Fruit fly (Drosophila melanogaster) whole organism, embryonic: ENCODE data around the gene snz.

Experiments
- Bgb ChIP-seq: fragments of 200-800 bp; sonication (Bioruptor generic); IDR thresholded peaks from 2 replicates; pipeline ENCODE4 v1.3.6; 2022; ENCODE audit warnings: missing biosample characterization, missing genetic modification characterization; ENCODE audit not compliant: partially characterized antibody
- CG11093 ChIP-seq: fragments of 200-800 bp; sonication (Bioruptor generic); IDR thresholded peaks from 3 replicates; pipeline ENCODE4 v1.3.6; 2022; ENCODE audit warnings: missing biosample characterization, missing genetic modification characterization
- CG12219 ChIP-seq: fragments of 200-800 bp; sonication (Bioruptor generic); optimal IDR thresholded peaks from 3 replicates; lab custom pipeline; 2018; ENCODE audit warnings: missing biosample characterization, mild to moderate bottlenecking, missing genetic modification characterization
- CG12236 ChIP-seq: fragments of 200-800 bp; sonication (Bioruptor generic); optimal IDR thresholded peaks from 2 replicates; lab custom pipeline; 2016; ENCODE audit warnings: missing biosample characterization, missing genetic modification characterization
- CG1529 ChIP-seq: fragments of 200-800 bp; sonication (Bioruptor generic); optimal IDR thresholded peaks from 3 replicates; lab custom pipeline; 2018; ENCODE audit warnings: missing biosample characterization, missing genetic modification characterization
- CG15479 ChIP-seq: fragments of 200-800 bp; sonication (Bioruptor generic); optimal IDR thresholded peaks from 3 replicates; lab custom pipeline; 2019; ENCODE audit warnings: missing biosample characterization, mild to moderate bottlenecking, missing genetic modification characterization, moderate library complexity
- CG15696 ChIP-seq: fragments of 200-800 bp; sonication (Bioruptor generic); optimal IDR thresholded peaks from 2 replicates; lab custom pipeline; 2019; ENCODE audit warnings: missing biosample characterization, mild to moderate bottlenecking, missing genetic modification characterization, moderate library complexity
- CG17328 ChIP-seq: fragments of 200-800 bp; sonication (Bioruptor generic); IDR thresholded peaks from 2 replicates; pipeline ENCODE4 v1.3.6; 2022; ENCODE audit warnings: missing biosample characterization, missing genetic modification characterization
- CG2116 ChIP-seq: fragments of 200-800 bp; sonication (Bioruptor generic); optimal IDR thresholded peaks from 3 replicates; lab custom pipeline; 2018; ENCODE audit warnings: missing biosample characterization, mild to moderate bottlenecking, missing genetic modification characterization
- CG31224 ChIP-seq: fragments of 200-800 bp; sonication (Bioruptor generic); IDR thresholded peaks from 2 replicates; pipeline ENCODE4 v1.3.6; 2022; ENCODE audit warnings: missing biosample characterization, missing genetic modification characterization
- CG3163 ChIP-seq: fragments of 200-800 bp; sonication (Bioruptor generic); optimal IDR thresholded peaks from 3 replicates; lab custom pipeline; 2016; ENCODE audit warnings: missing biosample characterization, missing genetic modification characterization
- CG3407 ChIP-seq: fragments of 200-800 bp; sonication (Bioruptor generic); optimal IDR thresholded peaks from 2 replicates; lab custom pipeline; 2018; ENCODE audit warnings: missing biosample characterization, mild to moderate bottlenecking, missing genetic modification characterization
- CG4617 ChIP-seq: fragments of 200-800 bp; sonication (Bioruptor generic); optimal IDR thresholded peaks from 3 replicates; lab custom pipeline; 2016; ENCODE audit warnings: missing biosample characterization, missing genetic modification characterization, borderline replicate concordance
- CG7963 ChIP-seq: fragments of 200-800 bp; sonication (Bioruptor generic); IDR thresholded peaks from 3 replicates; pipeline ENCODE4 v1.3.6; 2022; ENCODE audit warnings: missing biosample characterization, missing genetic modification characterization; ENCODE audit not compliant: partially characterized antibody
- CG8290 ChIP-seq, 3 experiments: fragments of 200-800 bp; sonication (Bioruptor generic); optimal IDR thresholded peaks; 2 replicates each; lab custom pipeline; 2016 to 2019; ENCODE audit warnings: missing biosample characterization in 3 of 3, missing genetic modification characterization in 3 of 3, mild to moderate bottlenecking in 2 of 3, moderate library complexity in 1 of 3
- CG8388 ChIP-seq: fragments of 200-800 bp; sonication (Bioruptor generic); optimal IDR thresholded peaks from 2 replicates; lab custom pipeline; 2019; ENCODE audit warnings: missing biosample characterization, mild to moderate bottlenecking, missing genetic modification characterization, moderate library complexity
- CoRest ChIP-seq: fragments of 200-800 bp; sonication (Bioruptor generic); optimal IDR thresholded peaks from 3 replicates; lab custom pipeline; 2018; ENCODE audit warnings: missing biosample characterization, mild to moderate bottlenecking, missing genetic modification characterization, moderate library complexity
- Deaf1 ChIP-seq: fragments of 200-800 bp; optimal IDR thresholded peaks from 3 replicates; lab custom pipeline; 2019; ENCODE audit warnings: missing biosample characterization, mild to moderate bottlenecking, missing genetic modification characterization, moderate library complexity
- Dfd ChIP-seq, 2 experiments: fragments of >200 bp; optimal IDR thresholded peaks; 2 replicates each; lab custom pipeline; 2017; ENCODE audit warnings: missing biosample characterization in 2 of 2, missing genetic modification characterization in 2 of 2
- Doc2 ChIP-seq: fragments of 200-800 bp; sonication (Bioruptor generic); IDR thresholded peaks from 2 replicates; pipeline ENCODE4 v1.3.6; 2022; ENCODE audit warnings: missing biosample characterization, missing genetic modification characterization
- Doc3 ChIP-seq: fragments of 200-800 bp; sonication (Bioruptor generic); IDR thresholded peaks from 3 replicates; pipeline ENCODE4 v1.3.6; 2022; ENCODE audit warnings: missing biosample characterization, missing genetic modification characterization; ENCODE audit not compliant: partially characterized antibody
- Dp ChIP-seq: fragments of 200-800 bp; sonication (Bioruptor generic); optimal IDR thresholded peaks from 2 replicates; lab custom pipeline; 2018; ENCODE audit warnings: missing biosample characterization, mild to moderate bottlenecking, missing genetic modification characterization, moderate library complexity
- Hey ChIP-seq: fragments of 200-800 bp; sonication (Bioruptor generic); optimal IDR thresholded peaks from 3 replicates; lab custom pipeline; 2018; ENCODE audit warnings: missing biosample characterization, mild to moderate bottlenecking, missing genetic modification characterization
- MTF-1 ChIP-seq: fragments of 200-800 bp; sonication (Bioruptor generic); optimal IDR thresholded peaks from 2 replicates; lab custom pipeline; 2018; ENCODE audit warnings: missing biosample characterization, mild to moderate bottlenecking, missing genetic modification characterization, borderline replicate concordance
- NFAT ChIP-seq: fragments of 200-800 bp; sonication (Bioruptor generic); IDR thresholded peaks from 2 replicates; pipeline ENCODE4 v1.3.6; 2022; ENCODE audit warnings: missing biosample characterization, missing genetic modification characterization
- Nf-YA ChIP-seq: fragments of 200-800 bp; sonication (Bioruptor generic); IDR thresholded peaks from 2 replicates; pipeline ENCODE4 v1.3.6; 2022; ENCODE audit warnings: missing biosample characterization, missing genetic modification characterization
- Scr ChIP-seq: fragments of 200-800 bp; sonication (Bioruptor generic); IDR thresholded peaks from 2 replicates; pipeline ENCODE4 v1.3.6; 2022; ENCODE audit warnings: missing biosample characterization, missing genetic modification characterization; ENCODE audit not compliant: partially characterized antibody
- Spps ChIP-seq: fragments of 200-800 bp; sonication (Bioruptor generic); optimal IDR thresholded peaks from 2 replicates; lab custom pipeline; 2018; ENCODE audit warnings: missing biosample characterization, mild to moderate bottlenecking, missing genetic modification characterization
- Taf1 ChIP-seq: fragments of 200-800 bp; sonication (Bioruptor generic); IDR thresholded peaks from 2 replicates; pipeline ENCODE4 v1.3.6; 2022; ENCODE audit warnings: missing biosample characterization, missing genetic modification characterization
- Trl ChIP-seq, 3 experiments: fragments of >200 bp in 2 of 3; fragments of 200-800 bp in 1 of 3; sonication (Bioruptor generic) in 1 of 3; optimal IDR thresholded peaks; 2 replicates in 1 of 3; 3 replicates in 2 of 3; lab custom pipeline; 2016 to 2017; ENCODE audit warnings: missing biosample characterization in 1 of 3, missing genetic modification characterization in 1 of 3
- YL-1 ChIP-seq: fragments of 200-800 bp; sonication (Bioruptor generic); optimal IDR thresholded peaks from 3 replicates; lab custom pipeline; 2017; ENCODE audit warnings: missing biosample characterization, mild to moderate bottlenecking, missing genetic modification characterization
- ac ChIP-seq: fragments of 200-800 bp; sonication (Bioruptor generic); optimal IDR thresholded peaks from 3 replicates; lab custom pipeline; 2017; ENCODE audit warnings: missing biosample characterization, mild to moderate bottlenecking, missing genetic modification characterization
- bcd ChIP-seq: fragments of 200-800 bp; sonication (Bioruptor generic); optimal IDR thresholded peaks from 2 replicates; lab custom pipeline; 2017; ENCODE audit warnings: missing biosample characterization, mild to moderate bottlenecking, missing genetic modification characterization
- bsh ChIP-seq, 2 experiments: fragments of 200-800 bp; sonication (Bioruptor generic); optimal IDR thresholded peaks; 2 replicates each; lab custom pipeline; 2017 to 2018; ENCODE audit warnings: mild to moderate bottlenecking in 2 of 2, missing biosample characterization in 2 of 2, missing genetic modification characterization in 2 of 2, moderate library complexity in 1 of 2
- ewg ChIP-seq: fragments of 200-800 bp; sonication (Bioruptor generic); optimal IDR thresholded peaks from 3 replicates; lab custom pipeline; 2017; ENCODE audit warnings: mild to moderate bottlenecking, missing biosample characterization, missing genetic modification reagents, missing genetic modification characterization
- fd102C ChIP-seq: fragments of 200-800 bp; sonication (Bioruptor generic); optimal IDR thresholded peaks from 2 replicates; lab custom pipeline; 2018; ENCODE audit warnings: missing biosample characterization, mild to moderate bottlenecking, missing genetic modification characterization, moderate library complexity
- gcm ChIP-seq: fragments of 200-800 bp; sonication (Bioruptor generic); optimal IDR thresholded peaks from 2 replicates; lab custom pipeline; 2019; ENCODE audit warnings: missing biosample characterization, mild to moderate bottlenecking, missing genetic modification characterization, moderate library complexity
- gfzf ChIP-seq: fragments of 200-800 bp; sonication (Bioruptor generic); optimal IDR thresholded peaks from 2 replicates; lab custom pipeline; 2016; ENCODE audit warnings: missing biosample characterization, mild to moderate bottlenecking, missing genetic modification characterization, moderate library complexity
- gt ChIP-seq: fragments of 200-800 bp; sonication (Bioruptor generic); IDR thresholded peaks from 2 replicates; pipeline ENCODE4 v1.3.6; 2022; ENCODE audit warnings: missing biosample characterization, missing genetic modification characterization
- hbn ChIP-seq: fragments of 200-800 bp; sonication (Bioruptor generic); IDR thresholded peaks from 2 replicates; pipeline ENCODE4 v1.3.6; 2022; ENCODE audit warnings: missing biosample characterization, missing genetic modification characterization; ENCODE audit not compliant: partially characterized antibody
- nom ChIP-seq: fragments of 200-800 bp; sonication (Bioruptor generic); optimal IDR thresholded peaks from 2 replicates; lab custom pipeline; 2017; ENCODE audit warnings: missing biosample characterization, missing genetic modification characterization, mild to moderate bottlenecking, moderate library complexity, missing genetic modification reagents
- pfk ChIP-seq: fragments of 200-800 bp; sonication (Bioruptor generic); optimal IDR thresholded peaks from 2 replicates; lab custom pipeline; 2018; ENCODE audit warnings: missing biosample characterization, mild to moderate bottlenecking, missing genetic modification characterization, moderate library complexity
- pzg ChIP-seq: fragments of 200-800 bp; sonication (Bioruptor generic); optimal IDR thresholded peaks from 3 replicates; lab custom pipeline; 2018; ENCODE audit warnings: missing biosample characterization, mild to moderate bottlenecking, missing genetic modification characterization, moderate library complexity
- repo ChIP-seq: fragments of 200-800 bp; sonication (Bioruptor generic); optimal IDR thresholded peaks from 2 replicates; lab custom pipeline; 2016; ENCODE audit warnings: missing biosample characterization, missing genetic modification characterization
- scrt ChIP-seq: fragments of 200-800 bp; sonication (Bioruptor generic); optimal IDR thresholded peaks from 2 replicates; lab custom pipeline; 2018; ENCODE audit warnings: missing biosample characterization, mild to moderate bottlenecking, missing genetic modification characterization, moderate library complexity
- sens ChIP-seq: fragments of 200-800 bp; sonication (Bioruptor generic); peaks from one replicate; lab custom pipeline; 2016; ENCODE audit warnings: missing biosample characterization, missing genetic modification characterization
- unc-4 ChIP-seq: fragments of 200-800 bp; sonication (Bioruptor generic); IDR thresholded peaks from 2 replicates; pipeline ENCODE4 v1.3.6; 2022; ENCODE audit warnings: missing biosample characterization, missing genetic modification characterization; ENCODE audit not compliant: partially characterized antibody
- wor ChIP-seq: fragments of 200-800 bp; sonication (Bioruptor generic); IDR thresholded peaks from 2 replicates; pipeline ENCODE4 v1.3.6; 2022; ENCODE audit warnings: missing biosample characterization, missing genetic modification characterization

The snz gene

dm6 chrX:7931028-7931549 is 19.2 kb downstream of the snz start, which contains the start of gene mahe (continued):
- TF ChIP-seq Deaf1 (tag; lab: Kevin White, UChicago) = no peak
- peak; percentile 13 for TF ChIP-seq pfk
- no peak for TF ChIP-seq wor (GFP tag; lab: Robert Waterston, UW)
- peak; percentile 74 for TF ChIP-seq CG7963
- peak; percentile 57 for TF ChIP-seq pzg (GFP tag; lab: Kevin White, UChicago)
- no peak for TF ChIP-seq bsh (GFP tag; optimal IDR thresholded peaks at IDR 0.05; lab: Kevin White, UChicago)
- TF ChIP-seq CG3163 (GFP tag; lab: Kevin White, UChicago) = peak; percentile 71
- TF ChIP-seq Dp (GFP tag; lab: Kevin White, UChicago) = peak; percentile 80
- TF ChIP-seq CG15696 (tag; lab: Kevin White, UChicago) = no peak
- no peak for TF ChIP-seq MTF-1
- peak; percentile 38 for TF ChIP-seq scrt (GFP tag; lab: Kevin White, UChicago)
- no peak for TF ChIP-seq ac (GFP tag; lab: Kevin White, UChicago)
- no peak for TF ChIP-seq nom (GFP tag; lab: Kevin White, UChicago)
- TF ChIP-seq gcm (GFP tag; lab: Kevin White, UChicago) = no peak
- TF ChIP-seq Scr (GFP tag; lab: Robert Waterston, UW) = peak; percentile 87
- no peak for TF ChIP-seq CG1529 (GFP tag; lab: Kevin White, UChicago)
- TF ChIP-seq Dfd (GFP tag; optimal IDR thresholded peaks at IDR 0.05; lab: Kevin White, UChicago) = no peak
- TF ChIP-seq CG11093 = no peak
- no peak for TF ChIP-seq fd102C (GFP tag; lab: Kevin White, UChicago)
- no peak for TF ChIP-seq CG12219 (GFP tag; lab: Kevin White, UChicago)
- TF ChIP-seq CG31224 (GFP tag; lab: Robert Waterston, UW) = no peak
- TF ChIP-seq bcd = no peak
- peak; percentile 56 for TF ChIP-seq sens (GFP tag; lab: Kevin White, UChicago)
- no peak for TF ChIP-seq NFAT (GFP tag; lab: Robert Waterston, UW)
- no peak for TF ChIP-seq CG8290 (GFP tag; optimal IDR thresholded peaks at IDR 0.05; lab: Kevin White, UChicago)
- TF ChIP-seq CG8290 (tag; optimal IDR thresholded peaks at IDR 0.05; lab: Kevin White, UChicago) = no peak
- TF ChIP-seq CG17328 (GFP tag; lab: Robert Waterston, UW) = no peak
- TF ChIP-seq gfzf (GFP tag; lab: Kevin White, UChicago) = peak; percentile 21
- TF ChIP-seq Bgb (GFP tag; lab: Robert Waterston, UW) = peak; percentile 89
- peak; percentile 13 for TF ChIP-seq CG4617 (GFP tag; lab: Kevin White, UChicago)
- TF ChIP-seq Doc3 (GFP tag; lab: Robert Waterston, UW) = peak; percentile 71
- no peak for TF ChIP-seq Hey (tag; lab: Kevin White, UChicago)
- no peak for TF ChIP-seq Doc2 (GFP tag; lab: Robert Waterston, UW)
- TF ChIP-seq CG15479 = peak; percentile 25
- no peak for TF ChIP-seq ewg (GFP tag; lab: Kevin White, UChicago)
- no peak for TF ChIP-seq CG3407
- no peak for TF ChIP-seq CG12236 (GFP tag; lab: Kevin White, UChicago)
- TF ChIP-seq repo (GFP tag; lab: Kevin White, UChicago) = no peak
- peak; percentile 85 for TF ChIP-seq unc-4 (GFP tag; lab: Robert Waterston, UW)
- TF ChIP-seq YL-1 (GFP tag; lab: Kevin White, UChicago) = peak; percentile 17
- no peak for TF ChIP-seq Spps (tag; lab: Kevin White, UChicago)
- TF ChIP-seq Trl (optimal IDR thresholded peaks at IDR 0.05; lab: Kevin White, UChicago) = peak; percentile 74 to 90
- TF ChIP-seq Trl (GFP tag; optimal IDR thresholded peaks at IDR 0.05; lab: Kevin White, UChicago) = peak; percentile 5
- TF ChIP-seq gt = no peak
- no peak for TF ChIP-seq CG8388 (GFP tag; lab: Kevin White, UChicago)
- no peak for TF ChIP-seq Taf1 (GFP tag; lab: Robert Waterston, UW)
- TF ChIP-seq Nf-YA = no peak
- no peak for TF ChIP-seq CoRest
- peak; percentile 91 for TF ChIP-seq CG2116 (GFP tag; lab: Kevin White, UChicago)
- TF ChIP-seq hbn (GFP tag; lab: Robert Waterston, UW) = peak; percentile 75
